Worm (Caenorhabditis elegans): Measurements from ENCODE around the gene C05D12.5.

DNA sequence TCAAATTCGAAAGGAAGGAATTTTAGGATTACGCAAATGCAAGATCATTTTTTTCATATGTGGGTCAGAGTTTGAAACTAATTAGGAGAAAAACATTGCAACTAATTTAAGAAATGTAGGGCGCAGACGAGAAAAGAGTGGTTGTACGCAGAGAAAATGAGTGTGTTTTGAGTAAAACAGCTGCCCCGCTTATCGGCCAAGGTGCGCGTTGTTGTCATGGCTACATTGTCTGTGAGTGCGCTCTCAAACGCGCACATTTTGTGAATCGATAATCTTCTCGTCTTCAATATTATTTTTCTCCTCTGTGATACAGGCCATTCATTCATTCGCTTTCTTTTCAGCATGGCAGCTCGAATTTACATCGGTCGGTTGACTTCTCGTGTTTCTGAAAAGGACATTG is 19.6 kb downstream of the C05D12.5 start:
- no peak for TF ChIP-seq lin-15B (tag; optimal IDR thresholded peaks at IDR 0.05)
- no peak for TF ChIP-seq fos-1 (tag; optimal IDR thresholded peaks at IDR 0.05)
- no peak for TF ChIP-seq R02D3.7 (tag; optimal IDR thresholded peaks at IDR 0.05)
- TF ChIP-seq elt-1 (tag; optimal IDR thresholded peaks at IDR 0.05) = no peak
- TF ChIP-seq unc-39 (tag; optimal IDR thresholded peaks at IDR 0.05) = no peak
- TF ChIP-seq nhr-12 (tag; optimal IDR thresholded peaks at IDR 0.05) = no peak
- no peak for TF ChIP-seq fkh-2 (tag; optimal IDR thresholded peaks at IDR 0.05)
- TF ChIP-seq egl-27 (tag; optimal IDR thresholded peaks at IDR 0.05) = no peak
- TF ChIP-seq skn-1 (tag; optimal IDR thresholded peaks at IDR 0.05) = no peak
- no peak for TF ChIP-seq nhr-23 (tag; optimal IDR thresholded peaks at IDR 0.05)
- no peak for TF ChIP-seq ztf-4 (tag; optimal IDR thresholded peaks at IDR 0.05)
- no peak for TF ChIP-seq ceh-82 (tag; optimal IDR thresholded peaks at IDR 0.05)

All from whole organism, L3 larva.